Fruit fly (Drosophila melanogaster): ENCODE results near the gene PyK.

- no peak for TF ChIP-seq Usf (GFP tag; optimal IDR thresholded peaks at IDR 0.05)
- TF ChIP-seq sug (tag; optimal IDR thresholded peaks at IDR 0.05) = peak; percentile 44
- TF ChIP-seq CG14860 (GFP tag; IDR thresholded peaks at IDR 0.05; ENCODE audit: partially characterized antibody) = no peak
- no peak for TF ChIP-seq tio (GFP tag; optimal IDR thresholded peaks at IDR 0.05)
- TF ChIP-seq Fer2 (tag; optimal IDR thresholded peaks at IDR 0.05) = no peak
- no peak for TF ChIP-seq CG10274 (GFP tag; optimal IDR thresholded peaks at IDR 0.05)
- TF ChIP-seq CG18262 (tag; optimal IDR thresholded peaks at IDR 0.05) = peak; percentile 34
- TF ChIP-seq Hmx (GFP tag; optimal IDR thresholded peaks at IDR 0.05) = no peak
- peak; percentile 68 to 95 for TF ChIP-seq insv (GFP tag; optimal IDR thresholded peaks at IDR 0.05)
- TF ChIP-seq CG11696 (GFP tag; IDR thresholded peaks at IDR 0.05) = no peak
Observed at dm6 chr3R:22367126-22368076, at the start of gene PyK, which contains the start of gene Polr3F.

All from whole organism, embryonic.